Worm (Caenorhabditis elegans): Measurements from ENCODE around the gene K10C2.12.

The K10C2.12 gene

ce11 chrX:6410177-6410765 is 10.3 kb downstream of the K10C2.12 start, which contains the start of gene mup-2:
Gene mup-2, minus strand, starts transcription at chrX:6410227.
- TF ChIP-seq nhr-77 (tag; optimal IDR thresholded peaks at IDR 0.05) (no peak), nhr-129 (tag; optimal IDR thresholded peaks at IDR 0.05) (peak; percentile 61), C34F6.9 (tag; optimal IDR thresholded peaks at IDR 0.05) (peak; percentile 3), R02D3.7 (tag; optimal IDR thresholded peaks at IDR 0.05) (no peak), ztf-1 (GFP tag; conservative IDR thresholded peaks at IDR 0.05) (no peak), lsy-2 (tag; optimal IDR thresholded peaks at IDR 0.05) (peak in 1 of 2 experiments; percentile 25), F13H6.1 (tag; optimal IDR thresholded peaks at IDR 0.05) (peak; percentile 87), sma-9 (GFP tag; optimal IDR thresholded peaks at IDR 0.05) (peak; percentile 80), sma-9 (tag; optimal IDR thresholded peaks at IDR 0.05) (no peak)

ce11 chrX:6408713-6409112 is 11.9 kb downstream of the K10C2.12 start:
- TF ChIP-seq gmeb-1 (tag; optimal IDR thresholded peaks at IDR 0.05) (no peak), elt-1 (tag; optimal IDR thresholded peaks at IDR 0.05) (no peak), lin-11 (tag; optimal IDR thresholded peaks at IDR 0.05) (no peak), sma-9 (GFP tag; optimal IDR thresholded peaks at IDR 0.05) (no peak), sma-9 (tag; optimal IDR thresholded peaks at IDR 0.05) (no peak), nhr-237 (tag; optimal IDR thresholded peaks at IDR 0.05) (no peak), unc-39 (tag; optimal IDR thresholded peaks at IDR 0.05) (no peak), fos-1 (tag; optimal IDR thresholded peaks at IDR 0.05) (no peak), egl-27 (tag; optimal IDR thresholded peaks at IDR 0.05) (no peak), mdl-1 (tag; optimal IDR thresholded peaks at IDR 0.05) (no peak), F13H6.1 (tag; optimal IDR thresholded peaks at IDR 0.05) (no peak), nhr-77 (tag; optimal IDR thresholded peaks at IDR 0.05) (no peak), nhr-6 (tag; optimal IDR thresholded peaks at IDR 0.05) (no peak), lin-39 (tag; optimal IDR thresholded peaks at IDR 0.05) (no peak), nhr-11 (tag; optimal IDR thresholded peaks at IDR 0.05) (no peak), unc-62 (GFP tag; optimal IDR thresholded peaks at IDR 0.05) (no peak), R02D3.7 (tag; optimal IDR thresholded peaks at IDR 0.05) (no peak), ztf-11 (tag; optimal IDR thresholded peaks at IDR 0.05) (no peak)

ce11 chrX:6408286-6408685 is 12.3 kb downstream of the K10C2.12 start:
- TF ChIP-seq nhr-21 (tag; optimal IDR thresholded peaks at IDR 0.05) (no peak), lin-11 (tag; optimal IDR thresholded peaks at IDR 0.05) (no peak), sma-9 (GFP tag; optimal IDR thresholded peaks at IDR 0.05) (no peak), sma-9 (tag; optimal IDR thresholded peaks at IDR 0.05) (no peak), unc-39 (tag; optimal IDR thresholded peaks at IDR 0.05) (no peak), nhr-25 (tag; optimal IDR thresholded peaks at IDR 0.05) (no peak), unc-62 (GFP tag; optimal IDR thresholded peaks at IDR 0.05) (no peak), aly-2 (tag; optimal IDR thresholded peaks at IDR 0.05) (no peak), zag-1 (tag; optimal IDR thresholded peaks at IDR 0.05) (no peak), mbf-1 (tag; optimal IDR thresholded peaks at IDR 0.05) (no peak), ztf-11 (tag; optimal IDR thresholded peaks at IDR 0.05) (no peak), fos-1 (tag; optimal IDR thresholded peaks at IDR 0.05) (peak; percentile 23), ZK546.5 (tag; optimal IDR thresholded peaks at IDR 0.05) (no peak), alr-1 (tag; optimal IDR thresholded peaks at IDR 0.05) (no peak), ama-1 (optimal IDR thresholded peaks at IDR 0.05) (no peak), C34F6.9 (tag; optimal IDR thresholded peaks at IDR 0.05) (no peak), crh-2 (tag; optimal IDR thresholded peaks at IDR 0.05) (no peak), egl-27 (tag; optimal IDR thresholded peaks at IDR 0.05) (no peak), ztf-1 (GFP tag; conservative IDR thresholded peaks at IDR 0.05) (no peak), skn-1 (tag; optimal IDR thresholded peaks at IDR 0.05) (peak; percentile 90), blmp-1 (tag; optimal IDR thresholded peaks at IDR 0.05; ENCODE audit: insufficient read depth) (no peak), sma-3 (GFP tag; optimal IDR thresholded peaks at IDR 0.05) (no peak), nhr-129 (tag; optimal IDR thresholded peaks at IDR 0.05) (no peak), lsy-2 (tag; optimal IDR thresholded peaks at IDR 0.05) (peak in 1 of 2 experiments; percentile 13), R02D3.7 (tag; optimal IDR thresholded peaks at IDR 0.05) (no peak), gmeb-1 (tag; optimal IDR thresholded peaks at IDR 0.05) (no peak), nhr-237 (tag; optimal IDR thresholded peaks at IDR 0.05) (no peak)

- TF ChIP-seq ama-1 (optimal IDR thresholded peaks at IDR 0.05) (no peak), nhr-11 (tag; optimal IDR thresholded peaks at IDR 0.05) (no peak)
Measured at ce11 chrX:6407805-6408204, 12.8 kb downstream of the K10C2.12 start.

- TF ChIP-seq unc-39 (tag; optimal IDR thresholded peaks at IDR 0.05), result no peak
Measured at ce11 chrX:6405905-6406304, 14.7 kb downstream of the K10C2.12 start.

Measured in whole organism, L2 larva.